Worm (Caenorhabditis elegans) whole organism, L3 larva: ENCODE data around the gene cul-5.

Source experiments
- ceh-16 ChIP-seq: sonication (generic microtip); optimal IDR thresholded peaks from 2 replicates; lab custom pipeline; 2017; ENCODE audit warnings: missing biosample characterization, missing genetic modification characterization
- ceh-82 ChIP-seq: fragments of 150-350 bp; optimal IDR thresholded peaks from 2 replicates; lab custom pipeline; 2014; ENCODE audit warnings: missing biosample characterization, missing genetic modification characterization
- elt-2 ChIP-seq: sonication (generic microtip); optimal IDR thresholded peaks from 2 replicates; lab custom pipeline; 2016; ENCODE audit warnings: missing genetic modification reagents, mild to moderate bottlenecking, missing genetic modification characterization, missing compliant biosample characterization
- nhr-12 ChIP-seq: fragments of 150-350 bp; optimal IDR thresholded peaks from 2 replicates; lab custom pipeline; 2014; ENCODE audit warnings: missing biosample characterization, missing genetic modification characterization
- nhr-67 ChIP-seq: fragments of 150-350 bp; optimal IDR thresholded peaks from 2 replicates; lab custom pipeline; 2014; ENCODE audit warnings: missing biosample characterization, missing genetic modification characterization
- unc-39 ChIP-seq: sonication (generic microtip); optimal IDR thresholded peaks from 4 replicates; lab custom pipeline; 2017; ENCODE audit warnings: missing biosample characterization, missing genetic modification characterization
- ztf-11 ChIP-seq: fragments of 150-350 bp; optimal IDR thresholded peaks from 2 replicates; lab custom pipeline; 2014; ENCODE audit warnings: missing biosample characterization, missing genetic modification characterization

DNA sequence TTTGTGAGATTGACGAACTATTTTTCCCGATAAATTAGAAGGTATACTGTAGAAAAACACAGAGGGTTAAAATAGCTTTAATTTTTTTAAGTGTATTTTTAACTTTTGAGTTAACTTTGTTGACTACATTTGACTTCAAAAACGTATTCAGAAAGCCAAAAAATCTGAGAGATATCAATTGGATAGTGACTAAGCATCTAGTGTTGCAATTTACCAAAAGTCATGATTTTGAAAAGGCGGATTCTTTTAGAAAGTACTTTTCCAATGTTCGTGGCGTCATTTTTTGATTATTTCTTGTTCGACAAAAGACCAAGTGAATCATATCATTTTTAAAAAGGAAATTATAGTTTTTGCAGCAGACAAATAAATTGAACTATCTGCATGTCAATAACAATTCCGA is 10.5 kb upstream of the cul-5 start:
- no peak for TF ChIP-seq nhr-12
- no peak for TF ChIP-seq unc-39
- no peak for TF ChIP-seq nhr-67 (tag; lab: Kevin White, UChicago)
- TF ChIP-seq ceh-16, result no peak
- no peak for TF ChIP-seq elt-2 (tag; lab: Kevin White, UChicago)
- no peak for TF ChIP-seq ztf-11 (tag; lab: Kevin White, UChicago)
- no peak for TF ChIP-seq ceh-82 (tag; lab: Kevin White, UChicago)
